Fruit fly (Drosophila melanogaster) whole organism, embryonic: ENCODE results near the gene CG6195.

Experiments
- Adf1 ChIP-seq: fragments of 200-800 bp; sonication (Bioruptor generic); IDR thresholded peaks from 2 replicates; pipeline ENCODE4 v1.3.6; 2022; ENCODE audit warnings: missing biosample characterization, missing genetic modification characterization
- Atf3 ChIP-seq: fragments of 200-800 bp; sonication (Bioruptor generic); optimal IDR thresholded peaks from 3 replicates; lab custom pipeline; 2016; ENCODE audit warnings: missing biosample characterization, missing genetic modification characterization
- BtbVII ChIP-seq: fragments of 200-800 bp; sonication (Bioruptor generic); optimal IDR thresholded peaks from 3 replicates; lab custom pipeline; 2017; ENCODE audit warnings: missing biosample characterization, mild to moderate bottlenecking, missing genetic modification characterization
- CG14965 ChIP-seq: fragments of 200-800 bp; sonication (Bioruptor generic); optimal IDR thresholded peaks from 2 replicates; lab custom pipeline; 2016; ENCODE audit warnings: missing biosample characterization, missing genetic modification characterization, borderline replicate concordance
- CG16813 ChIP-seq: fragments of 200-800 bp; sonication (Bioruptor generic); IDR thresholded peaks from 3 replicates; pipeline ENCODE4 v1.3.6; 2022; ENCODE audit warnings: missing biosample characterization, missing genetic modification characterization; ENCODE audit not compliant: partially characterized antibody
- CG18599 ChIP-seq: fragments of 200-800 bp; sonication (Bioruptor generic); optimal IDR thresholded peaks from 3 replicates; lab custom pipeline; 2017; ENCODE audit warnings: missing biosample characterization, missing genetic modification characterization, mild to moderate bottlenecking, moderate library complexity, missing genetic modification reagents
- CG32767 ChIP-seq: fragments of 200-800 bp; sonication (Bioruptor generic); IDR thresholded peaks from 2 replicates; pipeline ENCODE4 v1.3.6; 2022; ENCODE audit warnings: missing biosample characterization, missing genetic modification characterization
- CG33213 ChIP-seq: fragments of 200-800 bp; sonication (Bioruptor generic); optimal IDR thresholded peaks from 3 replicates; lab custom pipeline; 2016; ENCODE audit warnings: missing biosample characterization, missing genetic modification characterization
- CG34376 ChIP-seq: fragments of 200-800 bp; sonication (Bioruptor generic); optimal IDR thresholded peaks from 2 replicates; lab custom pipeline; 2018; ENCODE audit warnings: missing biosample characterization, mild to moderate bottlenecking, missing genetic modification characterization
- CG3995 ChIP-seq: fragments of 200-800 bp; sonication (Bioruptor generic); optimal IDR thresholded peaks from 3 replicates; lab custom pipeline; 2016; ENCODE audit warnings: missing biosample characterization, missing genetic modification characterization
- CG6791 ChIP-seq: fragments of 200-800 bp; sonication (Bioruptor generic); IDR thresholded peaks from 3 replicates; pipeline ENCODE4 v1.3.6; 2022; ENCODE audit warnings: missing biosample characterization, missing genetic modification characterization; ENCODE audit not compliant: partially characterized antibody
- CG7928 ChIP-seq: fragments of 200-800 bp; sonication (Bioruptor generic); optimal IDR thresholded peaks from 2 replicates; lab custom pipeline; 2017; ENCODE audit warnings: missing biosample characterization, mild to moderate bottlenecking, missing genetic modification characterization
- CG7963 ChIP-seq: fragments of 200-800 bp; sonication (Bioruptor generic); IDR thresholded peaks from 3 replicates; pipeline ENCODE4 v1.3.6; 2022; ENCODE audit warnings: missing biosample characterization, missing genetic modification characterization; ENCODE audit not compliant: partially characterized antibody
- CG8290 ChIP-seq, 3 experiments: fragments of 200-800 bp; sonication (Bioruptor generic); optimal IDR thresholded peaks; 2 replicates each; lab custom pipeline; 2016 to 2019; ENCODE audit warnings: missing biosample characterization in 3 of 3, missing genetic modification characterization in 3 of 3, mild to moderate bottlenecking in 2 of 3, moderate library complexity in 1 of 3
- Dbx ChIP-seq: fragments of 200-800 bp; sonication (Bioruptor generic); IDR thresholded peaks from 3 replicates; pipeline ENCODE4 v1.3.6; 2022; ENCODE audit warnings: missing biosample characterization, missing genetic modification characterization
- Deaf1 ChIP-seq: fragments of 200-800 bp; optimal IDR thresholded peaks from 3 replicates; lab custom pipeline; 2019; ENCODE audit warnings: missing biosample characterization, mild to moderate bottlenecking, missing genetic modification characterization, moderate library complexity
- Drgx ChIP-seq: fragments of 200-800 bp; sonication (Bioruptor generic); IDR thresholded peaks from 2 replicates; pipeline ENCODE4 v1.3.6; 2022; ENCODE audit warnings: missing biosample characterization, missing genetic modification characterization
- E2f2 ChIP-seq: fragments of 200-800 bp; sonication (Bioruptor generic); IDR thresholded peaks from 2 replicates; pipeline ENCODE4 v1.3.6; 2022; ENCODE audit warnings: missing biosample characterization, missing genetic modification characterization
- Eip74EF ChIP-seq, 2 experiments: fragments of 200-800 bp in 1 of 2; fragments of >200 bp in 1 of 2; sonication (Bioruptor generic) in 1 of 2; optimal IDR thresholded peaks; 2 replicates each; lab custom pipeline; 2017 to 2019; ENCODE audit warnings: missing biosample characterization in 2 of 2, missing genetic modification characterization in 2 of 2, mild to moderate bottlenecking in 1 of 2, moderate library complexity in 1 of 2
- HLH3B ChIP-seq: fragments of 200-800 bp; sonication (Bioruptor generic); IDR thresholded peaks from 2 replicates; pipeline ENCODE4 v1.3.6; 2022; ENCODE audit warnings: missing biosample characterization, missing genetic modification characterization
- NC2β ChIP-seq: fragments of 200-800 bp; sonication (Bioruptor generic); optimal IDR thresholded peaks from 2 replicates; lab custom pipeline; 2016; ENCODE audit warnings: missing biosample characterization, missing genetic modification characterization
- Nf-YC ChIP-seq: fragments of 200-800 bp; optimal IDR thresholded peaks from 3 replicates; lab custom pipeline; 2019; ENCODE audit warnings: missing biosample characterization, mild to moderate bottlenecking, missing genetic modification characterization, moderate library complexity
- Pdp1 ChIP-seq, 2 experiments: fragments of 200-800 bp; sonication (Bioruptor generic); optimal IDR thresholded peaks; 3 replicates each; lab custom pipeline; 2016; ENCODE audit warnings: missing biosample characterization in 2 of 2, missing genetic modification characterization in 2 of 2, mild to moderate bottlenecking in 1 of 2, moderate library complexity in 1 of 2
- Ravus ChIP-seq: fragments of 200-800 bp; sonication (Bioruptor generic); IDR thresholded peaks from 2 replicates; pipeline ENCODE4 v1.3.6; 2022; ENCODE audit warnings: missing biosample characterization, missing genetic modification characterization
- TFAM ChIP-seq: fragments of 200-800 bp; sonication (Bioruptor generic); optimal IDR thresholded peaks from 2 replicates; lab custom pipeline; 2017; ENCODE audit warnings: missing biosample characterization, missing genetic modification characterization, inconsistent platforms
- Trl ChIP-seq, 3 experiments: fragments of >200 bp in 2 of 3; fragments of 200-800 bp in 1 of 3; sonication (Bioruptor generic) in 1 of 3; optimal IDR thresholded peaks; 2 replicates in 1 of 3; 3 replicates in 2 of 3; lab custom pipeline; 2016 to 2017; ENCODE audit warnings: missing biosample characterization in 1 of 3, missing genetic modification characterization in 1 of 3
- abd-A ChIP-seq: fragments of 200-800 bp; sonication (Bioruptor generic); optimal IDR thresholded peaks from 3 replicates; lab custom pipeline; 2019; ENCODE audit warnings: missing biosample characterization, mild to moderate bottlenecking, missing genetic modification characterization, moderate library complexity
- crp ChIP-seq, 2 experiments: fragments of 200-800 bp; sonication (Bioruptor generic); optimal IDR thresholded peaks; 2 replicates in 1 of 2; 3 replicates in 1 of 2; lab custom pipeline; 2017; ENCODE audit warnings: missing biosample characterization in 2 of 2, missing genetic modification characterization in 2 of 2, mild to moderate bottlenecking in 1 of 2, moderate library complexity in 1 of 2
- dm ChIP-seq: fragments of 200-800 bp; sonication (Bioruptor generic); optimal IDR thresholded peaks from 3 replicates; lab custom pipeline; 2016; ENCODE audit warnings: missing biosample characterization, missing genetic modification characterization
- dmrt11E ChIP-seq: fragments of 200-800 bp; sonication (Bioruptor generic); optimal IDR thresholded peaks from 3 replicates; lab custom pipeline; 2018; ENCODE audit warnings: missing biosample characterization, mild to moderate bottlenecking, missing genetic modification characterization, moderate library complexity
- hbn ChIP-seq: fragments of 200-800 bp; sonication (Bioruptor generic); IDR thresholded peaks from 2 replicates; pipeline ENCODE4 v1.3.6; 2022; ENCODE audit warnings: missing biosample characterization, missing genetic modification characterization; ENCODE audit not compliant: partially characterized antibody
- kay ChIP-seq: fragments of 200-800 bp; sonication (Bioruptor generic); optimal IDR thresholded peaks from 2 replicates; lab custom pipeline; 2016; ENCODE audit warnings: missing biosample characterization, missing genetic modification characterization
- lab ChIP-seq: fragments of 200-800 bp; sonication (Bioruptor generic); optimal IDR thresholded peaks from 3 replicates; lab custom pipeline; 2017; ENCODE audit warnings: missing biosample characterization, missing genetic modification characterization, mild to moderate bottlenecking, moderate library complexity, missing genetic modification reagents
- mam ChIP-seq: fragments of 200-800 bp; sonication (Bioruptor generic); optimal IDR thresholded peaks from 3 replicates; lab custom pipeline; 2016; ENCODE audit warnings: missing biosample characterization, missing genetic modification characterization
- pros ChIP-seq: fragments of 200-800 bp; sonication (Bioruptor generic); optimal IDR thresholded peaks from 3 replicates; lab custom pipeline; 2019; ENCODE audit warnings: missing biosample characterization, mild to moderate bottlenecking, missing genetic modification characterization, moderate library complexity
- run ChIP-seq: fragments of 200-800 bp; sonication (Bioruptor generic); optimal IDR thresholded peaks from 3 replicates; lab custom pipeline; 2018; ENCODE audit warnings: missing biosample characterization, mild to moderate bottlenecking, missing genetic modification characterization
- scrt ChIP-seq: fragments of 200-800 bp; sonication (Bioruptor generic); optimal IDR thresholded peaks from 2 replicates; lab custom pipeline; 2018; ENCODE audit warnings: missing biosample characterization, mild to moderate bottlenecking, missing genetic modification characterization, moderate library complexity
- sens-2 ChIP-seq: fragments of 200-800 bp; sonication (Bioruptor generic); IDR thresholded peaks from 2 replicates; pipeline ENCODE4 v1.3.6; 2022; ENCODE audit warnings: missing biosample characterization, missing genetic modification characterization
- so ChIP-seq: fragments of 200-800 bp; sonication (Bioruptor generic); IDR thresholded peaks from 3 replicates; pipeline ENCODE4 v1.3.6; 2022; ENCODE audit warnings: missing biosample characterization, missing genetic modification characterization
- ssp ChIP-seq: fragments of 200-800 bp; sonication (Bioruptor generic); IDR thresholded peaks from 2 replicates; pipeline ENCODE4 v1.3.6; 2022; ENCODE audit warnings: missing biosample characterization, missing genetic modification characterization
- tna ChIP-seq: fragments of 200-800 bp; sonication (Bioruptor generic); IDR thresholded peaks from 2 replicates; pipeline ENCODE4 v1.3.6; 2022; ENCODE audit warnings: missing biosample characterization, missing genetic modification characterization; ENCODE audit not compliant: partially characterized antibody
- trem ChIP-seq: fragments of 200-800 bp; optimal IDR thresholded peaks from 3 replicates; lab custom pipeline; 2019; ENCODE audit warnings: missing biosample characterization, mild to moderate bottlenecking, missing genetic modification characterization, moderate library complexity
- ttk ChIP-seq: fragments of 200-800 bp; sonication (Bioruptor generic); IDR thresholded peaks from 2 replicates; pipeline ENCODE4 v2.1.2; 2022; ENCODE audit warnings: missing biosample characterization, missing genetic modification characterization
- twi ChIP-seq: fragments of 200-800 bp; optimal IDR thresholded peaks from 2 replicates; lab custom pipeline; 2019; ENCODE audit warnings: missing biosample characterization, mild to moderate bottlenecking, missing genetic modification characterization, moderate library complexity
- unc-4 ChIP-seq: fragments of 200-800 bp; sonication (Bioruptor generic); IDR thresholded peaks from 2 replicates; pipeline ENCODE4 v1.3.6; 2022; ENCODE audit warnings: missing biosample characterization, missing genetic modification characterization; ENCODE audit not compliant: partially characterized antibody
- unpg ChIP-seq: fragments of 200-800 bp; sonication (Bioruptor generic); optimal IDR thresholded peaks from 3 replicates; lab custom pipeline; 2018; ENCODE audit warnings: missing biosample characterization, mild to moderate bottlenecking, missing genetic modification characterization, moderate library complexity
- zf30C ChIP-seq: fragments of 200-800 bp; sonication (Bioruptor generic); optimal IDR thresholded peaks from 3 replicates; lab custom pipeline; 2018; ENCODE audit warnings: missing biosample characterization, mild to moderate bottlenecking, missing genetic modification characterization

CG6195 gene

dm6 chr3R:19632685-19633116, 15.5 kb downstream of the CG6195 start, which contains the start of gene CG6231 (continued):
- TF ChIP-seq Trl (optimal IDR thresholded peaks at IDR 0.05; lab: Kevin White, UChicago) (peak; percentile 67 to 75), Trl (GFP tag; optimal IDR thresholded peaks at IDR 0.05; lab: Kevin White, UChicago) (no peak), mam (GFP tag; lab: Kevin White, UChicago) (peak; percentile 21), Eip74EF (GFP tag; optimal IDR thresholded peaks at IDR 0.05; lab: Kevin White, UChicago) (peak in 1 of 2 experiments; percentile 5), ttk (GFP tag; lab: Robert Waterston, UW) (peak; percentile 80), unc-4 (GFP tag; lab: Robert Waterston, UW) (peak; percentile 48; the same call in 1 of the 2 replicates), run (no peak), so (peak; percentile 64; the same call in 1 of the 3 replicates), CG32767 (GFP tag; lab: Robert Waterston, UW) (peak; percentile 54; the same call in 1 of the 2 replicates), lab (GFP tag; lab: Kevin White, UChicago) (peak; percentile 5), CG14965 (GFP tag; lab: Kevin White, UChicago) (no peak), twi (tag; lab: Kevin White, UChicago) (no peak), hbn (GFP tag; lab: Robert Waterston, UW) (peak; percentile 45; the same call in 1 of the 2 replicates), Ravus (GFP tag; lab: Robert Waterston, UW) (no peak), crp (GFP tag; optimal IDR thresholded peaks at IDR 0.05; lab: Kevin White, UChicago) (peak in 1 of 2 experiments; percentile 75), CG18599 (GFP tag; lab: Kevin White, UChicago) (peak; percentile 25), tna (GFP tag; lab: Robert Waterston, UW) (peak; percentile 19; the same call in 1 of the 2 replicates), CG3995 (GFP tag; lab: Kevin White, UChicago) (no peak), TFAM (GFP tag; lab: Kevin White, UChicago) (no peak), ssp (no peak), CG7963 (GFP tag; lab: Robert Waterston, UW) (0 out of 3 replicates have a peak, but pooled peaks have one; percentile 18), dmrt11E (no peak), scrt (GFP tag; lab: Kevin White, UChicago) (peak; percentile 99), abd-A (peak; percentile 62), zf30C (GFP tag; lab: Kevin White, UChicago) (peak; percentile 18), E2f2 (GFP tag; lab: Robert Waterston, UW) (peak; percentile 20; the same call in 1 of the 2 replicates), Dbx (GFP tag; lab: Robert Waterston, UW) (0 out of 3 replicates have a peak, but pooled peaks have one; percentile 10), NC2β (GFP tag; lab: Kevin White, UChicago) (no peak), dm (peak; percentile 59), BtbVII (GFP tag; lab: Kevin White, UChicago) (peak; percentile 94), kay (GFP tag; lab: Kevin White, UChicago) (peak; percentile 8), trem (tag; lab: Kevin White, UChicago) (no peak), CG33213 (GFP tag; lab: Kevin White, UChicago) (no peak), sens-2 (GFP tag; lab: Robert Waterston, UW) (no peak), CG34376 (GFP tag; lab: Kevin White, UChicago) (peak; percentile 5), HLH3B (GFP tag; lab: Robert Waterston, UW) (peak; percentile 25; the same call in 1 of the 2 replicates), Pdp1 (GFP tag; optimal IDR thresholded peaks at IDR 0.05; lab: Kevin White, UChicago) (peak in 1 of 2 experiments; percentile 43), Nf-YC (peak; percentile 11), Adf1 (GFP tag; lab: Robert Waterston, UW) (peak; percentile 45; the same call in 1 of the 2 replicates), pros (GFP tag; lab: Kevin White, UChicago) (peak; percentile 26), CG6791 (GFP tag; lab: Robert Waterston, UW) (0 out of 3 replicates have a peak, but pooled peaks have one; percentile 32), CG16813 (GFP tag; lab: Robert Waterston, UW) (peak; percentile 35; the same call in 1 of the 3 replicates), unpg (GFP tag; lab: Kevin White, UChicago) (no peak), CG7928 (peak; percentile 75), Atf3 (GFP tag; lab: Kevin White, UChicago) (peak; percentile 67), CG8290 (GFP tag; optimal IDR thresholded peaks at IDR 0.05; lab: Kevin White, UChicago) (no peak), CG8290 (tag; optimal IDR thresholded peaks at IDR 0.05; lab: Kevin White, UChicago) (peak in 1 of 2 experiments; percentile 41), Drgx (GFP tag; lab: Robert Waterston, UW) (0 out of 2 replicates have a peak, but pooled peaks have one; percentile 45), Deaf1 (tag; lab: Kevin White, UChicago) (peak; percentile 87)
